Fruit fly (Drosophila melanogaster) S2 (cell line): ENCODE results near the gene CG11498.

ENCODE experiments used
- CG8478 ChIP-seq: fragments of >200 bp; optimal IDR thresholded peaks from 2 replicates; lab custom pipeline; 2018
- CTCF ChIP-seq, 2 experiments: fragments of >200 bp; optimal IDR thresholded peaks; 2 replicates each; lab custom pipeline; 2018

dm6 chr3R:30183872-30184271 is 23.6 kb upstream of the CG11498 start:
- no peak for TF ChIP-seq CG8478 (lab: Kevin White, UChicago)
- TF ChIP-seq CTCF (optimal IDR thresholded peaks at IDR 0.05; lab: Kevin White, UChicago), result no peak
